Fruit fly (Drosophila melanogaster) whole organism, embryonic: ENCODE measurements around the gene CG2129.
A peak's percentile ranks its signal among the peaks of the same experiment; 100 is the strongest.

Source experiments
- Abd-B ChIP-seq: fragments of 200-800 bp; sonication (Bioruptor generic); optimal IDR thresholded peaks from 2 replicates; lab custom pipeline; 2018; ENCODE audit warnings: missing biosample characterization, mild to moderate bottlenecking, missing genetic modification characterization, moderate library complexity
- B-H2 ChIP-seq: fragments of 200-800 bp; sonication (Bioruptor generic); optimal IDR thresholded peaks from 2 replicates; lab custom pipeline; 2018; ENCODE audit warnings: missing biosample characterization, mild to moderate bottlenecking, missing genetic modification characterization
- CG11398 ChIP-seq: fragments of 200-800 bp; sonication (Bioruptor generic); optimal IDR thresholded peaks from 2 replicates; lab custom pipeline; 2016; ENCODE audit warnings: missing biosample characterization, missing genetic modification characterization
- CG12391 ChIP-seq: fragments of 200-800 bp; sonication (Bioruptor generic); optimal IDR thresholded peaks from 3 replicates; lab custom pipeline; 2018; ENCODE audit warnings: missing biosample characterization, mild to moderate bottlenecking, missing genetic modification characterization, moderate library complexity
- CG1647 ChIP-seq: fragments of 200-800 bp; sonication (Bioruptor generic); optimal IDR thresholded peaks from 3 replicates; lab custom pipeline; 2016; ENCODE audit warnings: missing biosample characterization, missing genetic modification characterization
- CG17328 ChIP-seq: fragments of 200-800 bp; sonication (Bioruptor generic); IDR thresholded peaks from 2 replicates; pipeline ENCODE4 v1.3.6; 2022; ENCODE audit warnings: missing biosample characterization, missing genetic modification characterization
- CG18011 ChIP-seq: fragments of 200-800 bp; sonication (Bioruptor generic); optimal IDR thresholded peaks from 2 replicates; lab custom pipeline; 2017; ENCODE audit warnings: missing biosample characterization, missing genetic modification characterization, mild to moderate bottlenecking, moderate library complexity, missing genotype
- CG32772 ChIP-seq: fragments of 200-800 bp; sonication (Bioruptor generic); IDR thresholded peaks from 2 replicates; pipeline ENCODE4 v1.3.6; 2022; ENCODE audit warnings: missing biosample characterization, missing genetic modification characterization
- CG34376 ChIP-seq: fragments of 200-800 bp; sonication (Bioruptor generic); optimal IDR thresholded peaks from 2 replicates; lab custom pipeline; 2018; ENCODE audit warnings: missing biosample characterization, mild to moderate bottlenecking, missing genetic modification characterization
- CG34422 ChIP-seq: fragments of 200-800 bp; sonication (Bioruptor generic); IDR thresholded peaks from 3 replicates; pipeline ENCODE4 v1.3.6; 2022; ENCODE audit warnings: missing biosample characterization, missing genetic modification characterization
- CG3995 ChIP-seq: fragments of 200-800 bp; sonication (Bioruptor generic); optimal IDR thresholded peaks from 3 replicates; lab custom pipeline; 2016; ENCODE audit warnings: missing biosample characterization, missing genetic modification characterization
- CG4328 ChIP-seq: fragments of 200-800 bp; sonication (Bioruptor generic); optimal IDR thresholded peaks from 3 replicates; lab custom pipeline; 2017; ENCODE audit warnings: missing biosample characterization, missing genetic modification reagents, missing genetic modification characterization
- CG4360 ChIP-seq: fragments of 200-800 bp; sonication (Bioruptor generic); IDR thresholded peaks from 2 replicates; pipeline ENCODE4 v1.3.6; 2022; ENCODE audit warnings: missing biosample characterization, missing genetic modification characterization
- CG4617 ChIP-seq: fragments of 200-800 bp; sonication (Bioruptor generic); optimal IDR thresholded peaks from 3 replicates; lab custom pipeline; 2016; ENCODE audit warnings: missing biosample characterization, missing genetic modification characterization, borderline replicate concordance
- CG5180 ChIP-seq: fragments of 200-800 bp; sonication (Bioruptor generic); optimal IDR thresholded peaks from 3 replicates; lab custom pipeline; 2017; ENCODE audit warnings: missing biosample characterization, missing genetic modification characterization, mild to moderate bottlenecking, moderate library complexity, missing genetic modification reagents
- CG6254 ChIP-seq: fragments of 200-800 bp; sonication (Bioruptor generic); optimal IDR thresholded peaks from 3 replicates; lab custom pipeline; 2017; ENCODE audit warnings: mild to moderate bottlenecking, missing biosample characterization, missing genetic modification reagents, missing genetic modification characterization
- CG7357 ChIP-seq: fragments of 200-800 bp; sonication (Bioruptor generic); IDR thresholded peaks from 3 replicates; pipeline ENCODE4 v1.3.6; 2022; ENCODE audit warnings: missing biosample characterization, missing genetic modification characterization
- CG9609 ChIP-seq: fragments of 200-800 bp; sonication (Bioruptor generic); optimal IDR thresholded peaks from 3 replicates; lab custom pipeline; 2016; ENCODE audit warnings: missing biosample characterization, missing genetic modification characterization
- CoRest ChIP-seq: fragments of 200-800 bp; sonication (Bioruptor generic); optimal IDR thresholded peaks from 3 replicates; lab custom pipeline; 2018; ENCODE audit warnings: missing biosample characterization, mild to moderate bottlenecking, missing genetic modification characterization, moderate library complexity
- E2f1 ChIP-seq: fragments of 200-800 bp; sonication (Bioruptor generic); IDR thresholded peaks from 2 replicates; pipeline ENCODE4 v1.3.6; 2022; ENCODE audit warnings: missing biosample characterization, missing genetic modification characterization
- Elba2 ChIP-seq: fragments of 200-800 bp; sonication (Bioruptor generic); optimal IDR thresholded peaks from 3 replicates; lab custom pipeline; 2016; ENCODE audit warnings: missing biosample characterization, missing genetic modification characterization
- GATAe ChIP-seq: fragments of 200-800 bp; sonication (Bioruptor generic); conservative IDR thresholded peaks from 2 replicates; pipeline ENCODE4 v1.3.6; 2022; ENCODE audit warnings: missing biosample characterization, missing genetic modification characterization
- Gsc ChIP-seq: fragments of 200-800 bp; sonication (Bioruptor generic); IDR thresholded peaks from 2 replicates; pipeline ENCODE4 v1.3.6; 2022; ENCODE audit warnings: missing biosample characterization, missing genetic modification characterization
- Hmx ChIP-seq: fragments of 200-800 bp; sonication (Bioruptor generic); optimal IDR thresholded peaks from 2 replicates; lab custom pipeline; 2016; ENCODE audit warnings: missing biosample characterization, missing genetic modification characterization
- Hr3 ChIP-seq: fragments of 200-800 bp; sonication (Bioruptor generic); optimal IDR thresholded peaks from 3 replicates; lab custom pipeline; 2016; ENCODE audit warnings: missing biosample characterization, missing genetic modification characterization
- Mad ChIP-seq: fragments of 200-800 bp; sonication (Bioruptor generic); optimal IDR thresholded peaks from 2 replicates; lab custom pipeline; 2016; ENCODE audit warnings: missing biosample characterization, missing genetic modification characterization
- NC2β ChIP-seq: fragments of 200-800 bp; sonication (Bioruptor generic); optimal IDR thresholded peaks from 2 replicates; lab custom pipeline; 2016; ENCODE audit warnings: missing biosample characterization, missing genetic modification characterization
- Opbp ChIP-seq: fragments of 200-800 bp; sonication (Bioruptor generic); IDR thresholded peaks from 3 replicates; pipeline ENCODE4 v1.3.6; 2022; ENCODE audit warnings: missing biosample characterization, missing genetic modification characterization; ENCODE audit not compliant: partially characterized antibody
- Optix ChIP-seq: fragments of 200-800 bp; sonication (Bioruptor generic); IDR thresholded peaks from 3 replicates; pipeline ENCODE4 v1.3.6; 2022; ENCODE audit warnings: missing biosample characterization, missing genetic modification characterization
- PHDP ChIP-seq: fragments of 200-800 bp; sonication (Bioruptor generic); optimal IDR thresholded peaks from 3 replicates; lab custom pipeline; 2018; ENCODE audit warnings: missing biosample characterization, mild to moderate bottlenecking, missing genetic modification characterization, moderate library complexity
- amos ChIP-seq: fragments of 200-800 bp; sonication (Bioruptor generic); IDR thresholded peaks from 2 replicates; pipeline ENCODE4 v1.3.6; 2022; ENCODE audit warnings: missing biosample characterization, missing genetic modification characterization; ENCODE audit not compliant: partially characterized antibody
- ara ChIP-seq: fragments of 200-800 bp; sonication (Bioruptor generic); IDR thresholded peaks from 2 replicates; pipeline ENCODE4 v1.3.6; 2022; ENCODE audit warnings: missing biosample characterization, missing genetic modification characterization
- bcd ChIP-seq: fragments of 200-800 bp; sonication (Bioruptor generic); optimal IDR thresholded peaks from 2 replicates; lab custom pipeline; 2017; ENCODE audit warnings: missing biosample characterization, mild to moderate bottlenecking, missing genetic modification characterization
- dm ChIP-seq: fragments of 200-800 bp; sonication (Bioruptor generic); optimal IDR thresholded peaks from 3 replicates; lab custom pipeline; 2016; ENCODE audit warnings: missing biosample characterization, missing genetic modification characterization
- emc ChIP-seq: fragments of 200-800 bp; sonication (Bioruptor generic); optimal IDR thresholded peaks from 2 replicates; lab custom pipeline; 2016; ENCODE audit warnings: missing biosample characterization, missing genetic modification characterization
- eyg ChIP-seq: fragments of 200-800 bp; sonication (Bioruptor generic); optimal IDR thresholded peaks from 3 replicates; lab custom pipeline; 2016; ENCODE audit warnings: missing biosample characterization, missing genetic modification characterization
- fd64A ChIP-seq: fragments of 200-800 bp; sonication (Bioruptor generic); optimal IDR thresholded peaks from 3 replicates; lab custom pipeline; 2018; ENCODE audit warnings: missing biosample characterization, mild to moderate bottlenecking, missing genetic modification characterization
- fru ChIP-seq: fragments of >200 bp; optimal IDR thresholded peaks from 2 replicates; lab custom pipeline; 2017
- gro ChIP-seq: fragments of 200-800 bp; sonication (Bioruptor generic); optimal IDR thresholded peaks from 2 replicates; lab custom pipeline; 2016; ENCODE audit warnings: missing biosample characterization, missing genetic modification characterization
- hbn ChIP-seq: fragments of 200-800 bp; sonication (Bioruptor generic); IDR thresholded peaks from 2 replicates; pipeline ENCODE4 v1.3.6; 2022; ENCODE audit warnings: missing biosample characterization, missing genetic modification characterization; ENCODE audit not compliant: partially characterized antibody
- knrl ChIP-seq: fragments of 200-800 bp; sonication (Bioruptor generic); IDR thresholded peaks from 3 replicates; pipeline ENCODE4 v1.3.6; 2022; ENCODE audit warnings: missing biosample characterization, missing genetic modification characterization; ENCODE audit not compliant: partially characterized antibody
- mld ChIP-seq: fragments of 200-800 bp; sonication (Bioruptor generic); IDR thresholded peaks from 3 replicates; pipeline ENCODE4 v1.3.6; 2022; ENCODE audit warnings: missing biosample characterization, missing genetic modification characterization; ENCODE audit not compliant: partially characterized antibody
- nau ChIP-seq: fragments of 200-800 bp; sonication (Bioruptor generic); optimal IDR thresholded peaks from 3 replicates; lab custom pipeline; 2017; ENCODE audit warnings: missing biosample characterization, mild to moderate bottlenecking, missing genetic modification characterization, missing genetic modification reagents
- nom ChIP-seq: fragments of 200-800 bp; sonication (Bioruptor generic); optimal IDR thresholded peaks from 2 replicates; lab custom pipeline; 2017; ENCODE audit warnings: missing biosample characterization, missing genetic modification characterization, mild to moderate bottlenecking, moderate library complexity, missing genetic modification reagents
- pho ChIP-seq: fragments of 200-800 bp; sonication (Bioruptor generic); optimal IDR thresholded peaks from 2 replicates; lab custom pipeline; 2016; ENCODE audit warnings: missing biosample characterization, missing genetic modification characterization
- phol ChIP-seq: fragments of 200-800 bp; sonication (Bioruptor generic); optimal IDR thresholded peaks from 3 replicates; lab custom pipeline; 2018; ENCODE audit warnings: missing biosample characterization, mild to moderate bottlenecking, missing genetic modification characterization, moderate library complexity
- row ChIP-seq: fragments of 200-800 bp; sonication (Bioruptor generic); IDR thresholded peaks from 3 replicates; pipeline ENCODE4 v1.3.6; 2022; ENCODE audit warnings: missing biosample characterization, missing genetic modification characterization
- vfl ChIP-seq: fragments of 200-800 bp; sonication (Bioruptor generic); optimal IDR thresholded peaks from 2 replicates; lab custom pipeline; 2016; ENCODE audit warnings: missing biosample characterization, missing genetic modification characterization
- zfh1 ChIP-seq: fragments of 200-800 bp; sonication (Bioruptor generic); IDR thresholded peaks from 3 replicates; pipeline ENCODE4 v1.3.6; 2022; ENCODE audit warnings: missing biosample characterization, missing genetic modification characterization

Gene CG2129

dm6 chrX:8170166-8170565, 24.5 kb downstream of the CG2129 start, which contains the start of gene CG2278:
TSS of gene CG2278 (minus strand) at chrX:8170266.
- TF ChIP-seq Hr3 (no peak), fru (lab: Kevin White, UChicago) (no peak), knrl (GFP tag; lab: Robert Waterston, UW) (no peak), hbn (GFP tag; lab: Robert Waterston, UW) (no peak), PHDP (tag; lab: Kevin White, UChicago) (no peak), bcd (GFP tag; lab: Kevin White, UChicago) (no peak)

- TF ChIP-seq CG34376 (GFP tag; lab: Kevin White, UChicago) (no peak), phol (no peak), CG4617 (GFP tag; lab: Kevin White, UChicago) (peak; percentile 24), CG4328 (GFP tag; lab: Kevin White, UChicago) (no peak), B-H2 (GFP tag; lab: Kevin White, UChicago) (no peak), CG4360 (GFP tag; lab: Robert Waterston, UW) (peak; percentile 86), emc (GFP tag; lab: Kevin White, UChicago) (no peak), CG7357 (GFP tag; lab: Robert Waterston, UW) (no peak), nau (GFP tag; lab: Kevin White, UChicago) (no peak), CG18011 (GFP tag; lab: Kevin White, UChicago) (no peak), CG9609 (no peak), Gsc (GFP tag; lab: Robert Waterston, UW) (no peak), E2f1 (GFP tag; lab: Robert Waterston, UW) (no peak), CoRest (tag; lab: Kevin White, UChicago) (no peak), mld (GFP tag; lab: Robert Waterston, UW) (no peak), row (0 out of 3 replicates have a peak, but pooled peaks have one; percentile 19), CG34422 (GFP tag; lab: Robert Waterston, UW) (peak; percentile 26; the same call in 1 of the 3 replicates), CG12391 (no peak), Abd-B (GFP tag; lab: Kevin White, UChicago) (no peak), Opbp (GFP tag; lab: Robert Waterston, UW) (no peak), CG32772 (GFP tag; lab: Robert Waterston, UW) (no peak), fd64A (GFP tag; lab: Kevin White, UChicago) (no peak), CG17328 (GFP tag; lab: Robert Waterston, UW) (no peak), eyg (GFP tag; lab: Kevin White, UChicago) (no peak), CG1647 (no peak), CG3995 (GFP tag; lab: Kevin White, UChicago) (no peak), ara (no peak), Elba2 (GFP tag; lab: Kevin White, UChicago) (peak; percentile 16), nom (GFP tag; lab: Kevin White, UChicago) (peak; percentile 58), pho (GFP tag; lab: Kevin White, UChicago) (no peak), amos (GFP tag; lab: Robert Waterston, UW) (peak; percentile 45; the same call in 1 of the 2 replicates), gro (GFP tag; lab: Kevin White, UChicago) (no peak), NC2β (GFP tag; lab: Kevin White, UChicago) (no peak), vfl (GFP tag; lab: Kevin White, UChicago) (no peak), Hmx (GFP tag; lab: Kevin White, UChicago) (no peak), CG6254 (no peak), Mad (no peak), Optix (GFP tag; lab: Robert Waterston, UW) (no peak), zfh1 (GFP tag; lab: Robert Waterston, UW) (no peak), GATAe (GFP tag; lab: Robert Waterston, UW) (no peak), dm (peak; percentile 11), CG11398 (GFP tag; lab: Kevin White, UChicago) (no peak), CG5180 (GFP tag; lab: Kevin White, UChicago) (no peak)
These were observed 30.8 kb downstream of the CG2129 start for dm6 chrX:8176291-8177029.
